Worm (Caenorhabditis elegans) whole organism, late embryonic: ENCODE measurements around the gene sre-41.

Experiments
- fkh-10 ChIP-seq: fragments of 150-350 bp; optimal IDR thresholded peaks from 2 replicates; lab custom pipeline; 2014; ENCODE audit warnings: missing biosample characterization, missing genetic modification reagents, missing genetic modification characterization
- lin-11 ChIP-seq: fragments of 200-800 bp; sonication (Bioruptor generic); optimal IDR thresholded peaks from 2 replicates; lab custom pipeline; 2018; ENCODE audit warnings: mild to moderate bottlenecking, missing genetic modification characterization, missing compliant biosample characterization
- unc-42 ChIP-seq: sonication (generic microtip); optimal IDR thresholded peaks from 2 replicates; lab custom pipeline; 2016; ENCODE audit warnings: missing genotype, missing genetic modification characterization, missing compliant biosample characterization

DNA sequence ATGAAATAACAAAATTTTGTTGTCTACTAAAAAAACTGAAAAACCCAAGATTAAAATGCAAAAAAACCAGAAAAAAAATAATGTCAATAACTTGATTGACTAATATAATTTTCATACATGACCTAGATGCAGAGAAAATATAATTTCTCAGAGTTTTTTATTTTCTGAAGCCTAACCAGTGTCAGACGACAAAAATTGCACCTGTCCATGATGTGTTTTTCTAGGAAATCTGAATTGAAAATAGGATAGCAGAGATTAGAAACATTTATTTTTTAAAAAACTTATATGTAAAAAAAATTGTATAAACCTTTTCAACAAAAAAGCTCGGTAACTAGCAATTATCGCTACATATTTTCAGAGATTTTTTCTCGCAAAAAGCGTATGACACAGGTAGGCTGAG is 29.9 kb downstream of the sre-41 start:
- no peak for TF ChIP-seq lin-11 (tag; lab: Kevin White, UChicago)
- no peak for TF ChIP-seq unc-42 (tag; lab: Kevin White, UChicago)
- TF ChIP-seq fkh-10 (GFP tag; lab: Kevin White, UChicago), result no peak
